Fruit fly (Drosophila melanogaster): Measurements from ENCODE around the gene Naa40.

Naa40 gene

dm6 chr3R:29736678-29737093 lies 11.9 kb upstream of the Naa40 start, which contains the start of the genes CG7601 and CIA30 (continued):
- TF ChIP-seq CG10654 (GFP tag; optimal IDR thresholded peaks at IDR 0.05) (peak; percentile 99), CG32772 (GFP tag; IDR thresholded peaks at IDR 0.05) (peak; percentile 100), org-1 (GFP tag; optimal IDR thresholded peaks at IDR 0.05) (peak; percentile 98), ci (GFP tag; IDR thresholded peaks at IDR 0.05) (peak; percentile 100), zf30C (GFP tag; optimal IDR thresholded peaks at IDR 0.05) (no peak), CG1024 (GFP tag; IDR thresholded peaks at IDR 0.05) (peak; percentile 99), CG12071 (GFP tag; optimal IDR thresholded peaks at IDR 0.05) (peak; percentile 98), mld (GFP tag; IDR thresholded peaks at IDR 0.05; ENCODE audit: partially characterized antibody) (no peak), otp (GFP tag; IDR thresholded peaks at IDR 0.05) (peak; percentile 100), tll (GFP tag; optimal IDR thresholded peaks at IDR 0.05) (peak; percentile 7 to 41), ase (GFP tag; IDR thresholded peaks at IDR 0.05) (peak; percentile 100), lab (GFP tag; optimal IDR thresholded peaks at IDR 0.05) (peak; percentile 99), gcm (GFP tag; optimal IDR thresholded peaks at IDR 0.05) (no peak), CG11560 (tag; IDR thresholded peaks at IDR 0.05) (peak; percentile 97), schlank (tag; optimal IDR thresholded peaks at IDR 0.05) (peak; percentile 97), chm (GFP tag; IDR thresholded peaks at IDR 0.05) (peak; percentile 100), CG33213 (GFP tag; optimal IDR thresholded peaks at IDR 0.05) (peak; percentile 99), MESR4 (GFP tag; optimal IDR thresholded peaks at IDR 0.05) (peak; percentile 55), Dip2 (GFP tag; IDR thresholded peaks at IDR 0.05) (peak; percentile 85), Gug (GFP tag; IDR thresholded peaks at IDR 0.05) (peak; percentile 100), CG4820 (GFP tag; optimal IDR thresholded peaks at IDR 0.05) (peak; percentile 98), grn (GFP tag; optimal IDR thresholded peaks at IDR 0.05) (no peak), kah (GFP tag; optimal IDR thresholded peaks at IDR 0.05) (peak; percentile 92), D19B (GFP tag; optimal IDR thresholded peaks at IDR 0.05) (peak; percentile 93), Meics (GFP tag; optimal IDR thresholded peaks at IDR 0.05) (peak; percentile 98), CG34422 (GFP tag; IDR thresholded peaks at IDR 0.05) (peak; percentile 100), ken (GFP tag; IDR thresholded peaks at IDR 0.05) (peak; percentile 100), lola (GFP tag; optimal IDR thresholded peaks at IDR 0.05) (peak in 1 of 3 experiments; percentile 93), CG2120 (GFP tag; optimal IDR thresholded peaks at IDR 0.05) (peak; percentile 99), bab2 (GFP tag; optimal IDR thresholded peaks at IDR 0.05) (peak; percentile 99), sim (GFP tag; IDR thresholded peaks at IDR 0.05) (peak; percentile 99), Sox100B (GFP tag; optimal IDR thresholded peaks at IDR 0.05) (peak; percentile 97), CG9727 (GFP tag; optimal IDR thresholded peaks at IDR 0.05) (peak; percentile 98), CG14710 (tag; optimal IDR thresholded peaks at IDR 0.05) (peak; percentile 96), rib (GFP tag; IDR thresholded peaks at IDR 0.05) (peak; percentile 99), trem (tag; optimal IDR thresholded peaks at IDR 0.05) (peak; percentile 95), gsb-n (tag; optimal IDR thresholded peaks at IDR 0.05) (peak; percentile 95), Adf1 (GFP tag; IDR thresholded peaks at IDR 0.05) (peak; percentile 93), CG2678 (tag; optimal IDR thresholded peaks at IDR 0.05) (peak; percentile 99), CG6254 (GFP tag; optimal IDR thresholded peaks at IDR 0.05) (peak; percentile 93), danr (GFP tag; IDR thresholded peaks at IDR 0.05) (peak; percentile 100), CG12104 (GFP tag; optimal IDR thresholded peaks at IDR 0.05) (peak; percentile 98), Dfd (GFP tag; optimal IDR thresholded peaks at IDR 0.05) (no peak), gt (GFP tag; IDR thresholded peaks at IDR 0.05) (peak; percentile 100), CG15601 (tag; optimal IDR thresholded peaks at IDR 0.05) (no peak), fu2 (GFP tag; optimal IDR thresholded peaks at IDR 0.05) (peak; percentile 98), Dbx (GFP tag; IDR thresholded peaks at IDR 0.05) (peak; percentile 100), insv (GFP tag; optimal IDR thresholded peaks at IDR 0.05) (peak; percentile 25 to 68), Spps (tag; optimal IDR thresholded peaks at IDR 0.05) (peak; percentile 96), CG4617 (GFP tag; optimal IDR thresholded peaks at IDR 0.05; ENCODE audit: borderline replicate concordance) (peak; percentile 97), CG1603 (tag; optimal IDR thresholded peaks at IDR 0.05) (peak; percentile 96)
